Worm (Caenorhabditis elegans) whole organism, L1 larva: Measurements from ENCODE around the gene dao-6.

Source experiments
- ama-1 ChIP-seq: fragments of 150-350 bp; optimal IDR thresholded peaks from 2 replicates; lab custom pipeline; 2014
- ces-1 ChIP-seq: fragments of 150-350 bp; optimal IDR thresholded peaks from 2 replicates; lab custom pipeline; 2014; ENCODE audit warnings: missing biosample characterization, missing genetic modification reagents, missing genetic modification characterization
- mep-1 ChIP-seq: fragments of 150-350 bp; optimal IDR thresholded peaks from 2 replicates; lab custom pipeline; 2014; ENCODE audit warnings: missing biosample characterization, missing genetic modification characterization
- pag-3 ChIP-seq: sonication (generic microtip); optimal IDR thresholded peaks from 2 replicates; lab custom pipeline; 2017; ENCODE audit warnings: missing genetic modification characterization, mild to moderate bottlenecking, missing compliant biosample characterization, antibody characterized with exemption, borderline replicate concordance; ENCODE audit not compliant: insufficient read depth
- skn-1 ChIP-seq: fragments of 150-350 bp; optimal IDR thresholded peaks from 2 replicates; lab custom pipeline; 2014; ENCODE audit warnings: missing biosample characterization, missing genetic modification characterization
- ztf-4 ChIP-seq: fragments of 150-350 bp; optimal IDR thresholded peaks from 2 replicates; lab custom pipeline; 2014; ENCODE audit warnings: missing biosample characterization, missing genetic modification characterization

DNA sequence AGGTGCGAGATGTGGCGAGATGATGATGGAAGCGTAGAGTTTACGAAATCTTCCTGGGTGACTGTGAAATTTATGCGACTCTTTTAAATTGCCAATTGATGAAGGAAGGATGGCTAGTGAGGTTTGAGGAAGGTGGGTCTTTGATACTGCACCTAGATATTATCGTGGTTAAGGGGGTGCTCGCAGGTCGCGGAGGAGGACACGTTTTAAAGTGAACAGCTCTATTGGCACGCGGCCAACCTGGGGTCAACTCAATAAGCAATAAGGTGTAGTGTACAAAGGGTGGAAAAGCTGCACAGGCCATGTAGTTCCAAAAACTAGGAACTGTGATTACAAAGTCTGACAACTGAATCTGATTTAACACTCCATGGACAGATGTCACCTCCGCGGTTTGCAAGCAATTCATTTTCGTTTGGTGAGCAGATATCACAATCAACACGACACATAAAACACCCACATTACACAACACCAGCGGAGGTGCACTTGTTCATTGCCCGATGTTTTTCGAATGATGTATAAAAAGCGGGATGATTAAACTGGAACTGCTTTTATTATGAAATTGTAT is 9.4 kb upstream of the dao-6 start:
- no peak for TF ChIP-seq ztf-4 (tag; lab: Kevin White, UChicago)
- no peak for TF ChIP-seq skn-1 (tag; lab: Kevin White, UChicago)
- no peak for TF ChIP-seq ces-1 (GFP tag; lab: Kevin White, UChicago)
- no peak for TF ChIP-seq mep-1 (tag; lab: Kevin White, UChicago)
- TF ChIP-seq ama-1 = no peak
- TF ChIP-seq pag-3 (tag; lab: Kevin White, UChicago) = no peak
